Worm (Caenorhabditis elegans): ENCODE data around the gene pyp-1.
A peak's percentile ranks its signal among the peaks of the same experiment; 100 is the strongest.

pyp-1 gene

ce11 chrIV:10001748-10002147 is 3.0 kb upstream of the pyp-1 start, which contains the start of gene C47E12.3 (continued):
- TF ChIP-seq saeg-2 (GFP tag; IDR thresholded peaks at IDR 0.05) (no peak), ceh-44 (GFP tag; IDR thresholded peaks at IDR 0.05) (no peak), zfp-3 (GFP tag; conservative IDR thresholded peaks at IDR 0.05) (no peak), nhr-6 (tag; optimal IDR thresholded peaks at IDR 0.05) (no peak)

ce11 chrIV:9994895-9995394 is 3.8 kb downstream of the pyp-1 start, which contains the start of gene uba-1:
uba-1 (minus strand) TSS chrIV:9994945.
- TF ChIP-seq D1046.2 (GFP tag; IDR thresholded peaks at IDR 0.05): no peak
- TF ChIP-seq Y75B8A.6 (GFP tag; IDR thresholded peaks at IDR 0.05): 0 out of 2 replicates have a peak, but pooled peaks have one; percentile 40
- TF ChIP-seq hmg-1.1 (GFP tag; IDR thresholded peaks at IDR 0.05): peak; percentile 28; the same call in 1 of the 2 replicates
- TF ChIP-seq nhr-41 (GFP tag; IDR thresholded peaks at IDR 0.05): no peak
- peak; percentile 19 for TF ChIP-seq nhr-28 (tag; optimal IDR thresholded peaks at IDR 0.05)
- no peak for TF ChIP-seq unc-39 (tag; optimal IDR thresholded peaks at IDR 0.05)
- no peak for TF ChIP-seq ceh-62 (tag; optimal IDR thresholded peaks at IDR 0.05)
- no peak for TF ChIP-seq lin-29 (GFP tag; IDR thresholded peaks at IDR 0.05)
- no peak for TF ChIP-seq nhr-10 (tag; optimal IDR thresholded peaks at IDR 0.05)
- TF ChIP-seq lin-15B (tag; optimal IDR thresholded peaks at IDR 0.05): no peak
- TF ChIP-seq nhr-237 (tag; optimal IDR thresholded peaks at IDR 0.05): no peak
- TF ChIP-seq nhr-77 (tag; optimal IDR thresholded peaks at IDR 0.05): peak; percentile 19
- TF ChIP-seq ZK546.5 (tag; optimal IDR thresholded peaks at IDR 0.05): no peak
- no peak for TF ChIP-seq zip-11 (GFP tag; IDR thresholded peaks at IDR 0.05)
- no peak for TF ChIP-seq tag-97 (GFP tag; IDR thresholded peaks at IDR 0.05)
- no peak for TF ChIP-seq aha-1 (tag)
- TF ChIP-seq ceh-44 (GFP tag; IDR thresholded peaks at IDR 0.05): no peak
- no peak for TF ChIP-seq daf-12 (tag; optimal IDR thresholded peaks at IDR 0.05)
- no peak for TF ChIP-seq mxl-2 (GFP tag; conservative IDR thresholded peaks at IDR 0.05)
- TF ChIP-seq pqm-1 (tag; optimal IDR thresholded peaks at IDR 0.05): no peak
- peak; percentile 52 for TF ChIP-seq dpl-1 (GFP tag; optimal IDR thresholded peaks at IDR 0.05)
- peak; percentile 61 for TF ChIP-seq zip-2 (tag; optimal IDR thresholded peaks at IDR 0.05)
- peak; percentile 51 for TF ChIP-seq unc-130 (GFP tag; optimal IDR thresholded peaks at IDR 0.05)
- no peak for TF ChIP-seq php-3 (GFP tag; IDR thresholded peaks at IDR 0.05)
- no peak for TF ChIP-seq nhr-111 (GFP tag; optimal IDR thresholded peaks at IDR 0.05)
- no peak for TF ChIP-seq gei-8 (GFP tag; optimal IDR thresholded peaks at IDR 0.05)
- no peak for TF ChIP-seq ztf-7 (tag; optimal IDR thresholded peaks at IDR 0.05)
- peak; percentile 9 for TF ChIP-seq hlh-30 (tag; optimal IDR thresholded peaks at IDR 0.05; ENCODE audit: insufficient read depth)
- TF ChIP-seq ceh-82 (tag; optimal IDR thresholded peaks at IDR 0.05): no peak
- no peak for TF ChIP-seq lin-39 (tag; optimal IDR thresholded peaks at IDR 0.05)
- no peak for TF ChIP-seq ztf-11 (tag; optimal IDR thresholded peaks at IDR 0.05)
- TF ChIP-seq spr-3 (GFP tag; optimal IDR thresholded peaks at IDR 0.05): no peak
- TF ChIP-seq mep-1 (tag; optimal IDR thresholded peaks at IDR 0.05): peak; percentile 80
- TF ChIP-seq nhr-102 (tag; optimal IDR thresholded peaks at IDR 0.05): peak; percentile 77
- peak; percentile 78 for TF ChIP-seq T20F7.1 (GFP tag; optimal IDR thresholded peaks at IDR 0.05)
- no peak for TF ChIP-seq nhr-11 (tag; optimal IDR thresholded peaks at IDR 0.05)
- no peak for TF ChIP-seq ceh-32 (tag; optimal IDR thresholded peaks at IDR 0.05; ENCODE audit: poor library complexity)
- TF ChIP-seq F10B5.3 (tag; optimal IDR thresholded peaks at IDR 0.05): no peak
- no peak for TF ChIP-seq nhr-6 (tag; optimal IDR thresholded peaks at IDR 0.05)
- peak; percentile 81 for TF ChIP-seq lin-38 (GFP tag; IDR thresholded peaks at IDR 0.05)
- peak; percentile 73; the same call in 1 of the 2 replicates for TF ChIP-seq daf-19 (GFP tag; conservative IDR thresholded peaks at IDR 0.05)
- no peak for TF ChIP-seq unc-62 (GFP tag; optimal IDR thresholded peaks at IDR 0.05 in 1 of 2)
- TF ChIP-seq unc-62 (tag; optimal IDR thresholded peaks at IDR 0.05): no peak
- peak; percentile 4 for TF ChIP-seq duxl-1 (tag; optimal IDR thresholded peaks at IDR 0.05; ENCODE audit: poor library complexity)
- peak; percentile 57 for TF ChIP-seq mes-2 (tag; optimal IDR thresholded peaks at IDR 0.05; ENCODE audit: poor library complexity, severe bottlenecking)
- TF ChIP-seq F44E2.7 (GFP tag; IDR thresholded peaks at IDR 0.05): no peak
- TF ChIP-seq Y48G9A.11 (GFP tag; IDR thresholded peaks at IDR 0.05): no peak
- TF ChIP-seq Y105C5A.15 (GFP tag; IDR thresholded peaks at IDR 0.05): 0 out of 2 replicates have a peak, but pooled peaks have one; percentile 18
- no peak for TF ChIP-seq skn-1 (tag; optimal IDR thresholded peaks at IDR 0.05)
